Fruit fly (Drosophila melanogaster) whole organism, embryonic: ENCODE results near the gene Pdfr.
A peak's percentile ranks its signal among the peaks of the same experiment; 100 is the strongest.

ENCODE experiments used
- B-H1 ChIP-seq: fragments of 200-800 bp; sonication (Bioruptor generic); IDR thresholded peaks from 3 replicates; pipeline ENCODE4 v1.3.6; 2022; ENCODE audit warnings: missing biosample characterization, missing genetic modification characterization
- CG10431 ChIP-seq: fragments of 200-800 bp; sonication (Bioruptor generic); optimal IDR thresholded peaks from 3 replicates; lab custom pipeline; 2018; ENCODE audit warnings: missing biosample characterization, mild to moderate bottlenecking, missing genetic modification characterization
- CG10543 ChIP-seq: fragments of 200-800 bp; sonication (Bioruptor generic); optimal IDR thresholded peaks from 3 replicates; lab custom pipeline; 2017; ENCODE audit warnings: missing biosample characterization, mild to moderate bottlenecking, missing genetic modification characterization, moderate library complexity
- CG11504 ChIP-seq: fragments of 200-800 bp; sonication (Bioruptor generic); optimal IDR thresholded peaks from 3 replicates; lab custom pipeline; 2019; ENCODE audit warnings: missing biosample characterization, mild to moderate bottlenecking, missing genetic modification characterization, moderate library complexity
- CG13296 ChIP-seq: fragments of 200-800 bp; sonication (Bioruptor generic); optimal IDR thresholded peaks from 3 replicates; lab custom pipeline; 2018; ENCODE audit warnings: missing biosample characterization, mild to moderate bottlenecking, missing genetic modification characterization
- CG15269 ChIP-seq: fragments of 200-800 bp; sonication (Bioruptor generic); optimal IDR thresholded peaks from 2 replicates; lab custom pipeline; 2018; ENCODE audit warnings: missing biosample characterization, mild to moderate bottlenecking, missing genetic modification characterization, moderate library complexity
- CG17359 ChIP-seq: fragments of 200-800 bp; sonication (Bioruptor generic); optimal IDR thresholded peaks from 3 replicates; lab custom pipeline; 2018; ENCODE audit warnings: missing biosample characterization, mild to moderate bottlenecking, missing genetic modification characterization, moderate library complexity
- CG2120 ChIP-seq: fragments of 200-800 bp; sonication (Bioruptor generic); optimal IDR thresholded peaks from 3 replicates; lab custom pipeline; 2016; ENCODE audit warnings: missing biosample characterization, missing genetic modification characterization
- CG31441 ChIP-seq: fragments of 200-800 bp; sonication (Bioruptor generic); IDR thresholded peaks from 2 replicates; pipeline ENCODE4 v1.3.6; 2022; ENCODE audit warnings: missing biosample characterization, missing genetic modification characterization
- CG3281 ChIP-seq: fragments of 200-800 bp; sonication (Bioruptor generic); optimal IDR thresholded peaks from 3 replicates; lab custom pipeline; 2017; ENCODE audit warnings: missing biosample characterization, mild to moderate bottlenecking, missing genetic modification characterization
- CG34376 ChIP-seq: fragments of 200-800 bp; sonication (Bioruptor generic); optimal IDR thresholded peaks from 2 replicates; lab custom pipeline; 2018; ENCODE audit warnings: missing biosample characterization, mild to moderate bottlenecking, missing genetic modification characterization
- CG4404 ChIP-seq: fragments of 200-800 bp; sonication (Bioruptor generic); IDR thresholded peaks from 2 replicates; pipeline ENCODE4 v1.3.6; 2022; ENCODE audit warnings: missing biosample characterization, missing genetic modification characterization
- CG6254 ChIP-seq: fragments of 200-800 bp; sonication (Bioruptor generic); optimal IDR thresholded peaks from 3 replicates; lab custom pipeline; 2017; ENCODE audit warnings: mild to moderate bottlenecking, missing biosample characterization, missing genetic modification reagents, missing genetic modification characterization
- CG8290 ChIP-seq, 3 experiments: fragments of 200-800 bp; sonication (Bioruptor generic); optimal IDR thresholded peaks; 2 replicates each; lab custom pipeline; 2016 to 2019; ENCODE audit warnings: missing biosample characterization in 3 of 3, missing genetic modification characterization in 3 of 3, mild to moderate bottlenecking in 2 of 3, moderate library complexity in 1 of 3
- CG8478 ChIP-seq: fragments of >200 bp; optimal IDR thresholded peaks from 2 replicates; lab custom pipeline; 2018
- Dad ChIP-seq: fragments of 200-800 bp; sonication (Bioruptor generic); optimal IDR thresholded peaks from 3 replicates; lab custom pipeline; 2016; ENCODE audit warnings: missing biosample characterization, missing genetic modification characterization
- Deaf1 ChIP-seq: fragments of 200-800 bp; optimal IDR thresholded peaks from 3 replicates; lab custom pipeline; 2019; ENCODE audit warnings: missing biosample characterization, mild to moderate bottlenecking, missing genetic modification characterization, moderate library complexity
- Drgx ChIP-seq: fragments of 200-800 bp; sonication (Bioruptor generic); IDR thresholded peaks from 2 replicates; pipeline ENCODE4 v1.3.6; 2022; ENCODE audit warnings: missing biosample characterization, missing genetic modification characterization
- Ets65A ChIP-seq: fragments of 200-800 bp; sonication (Bioruptor generic); peaks from one replicate; lab custom pipeline; 2016; ENCODE audit warnings: missing biosample characterization, missing genetic modification characterization
- Fer1 ChIP-seq: fragments of 200-800 bp; sonication (Bioruptor generic); optimal IDR thresholded peaks from 2 replicates; lab custom pipeline; 2017; ENCODE audit warnings: missing biosample characterization, mild to moderate bottlenecking, missing genetic modification characterization
- Hmr ChIP-seq: fragments of 200-800 bp; sonication (Bioruptor generic); optimal IDR thresholded peaks from 3 replicates; lab custom pipeline; 2017; ENCODE audit warnings: mild to moderate bottlenecking, missing biosample characterization, missing genetic modification reagents, missing genetic modification characterization
- Med ChIP-seq: fragments of 200-800 bp; sonication (Bioruptor generic); peaks from one replicate; lab custom pipeline; 2016; ENCODE audit warnings: missing biosample characterization, missing genetic modification characterization, mild to moderate bottlenecking, inconsistent platforms, moderate library complexity
- NK7.1 ChIP-seq: fragments of 200-800 bp; sonication (Bioruptor generic); optimal IDR thresholded peaks from 3 replicates; lab custom pipeline; 2016; ENCODE audit warnings: missing biosample characterization, missing genetic modification characterization
- Sox102F ChIP-seq: fragments of 200-800 bp; sonication (Bioruptor generic); optimal IDR thresholded peaks from 2 replicates; lab custom pipeline; 2018; ENCODE audit warnings: missing biosample characterization, mild to moderate bottlenecking, missing genetic modification characterization, moderate library complexity
- Xbp1 ChIP-seq: fragments of 200-800 bp; sonication (Bioruptor generic); optimal IDR thresholded peaks from 3 replicates; lab custom pipeline; 2016; ENCODE audit warnings: missing biosample characterization, mild to moderate bottlenecking, missing genetic modification characterization
- crp ChIP-seq, 2 experiments: fragments of 200-800 bp; sonication (Bioruptor generic); optimal IDR thresholded peaks; 2 replicates in 1 of 2; 3 replicates in 1 of 2; lab custom pipeline; 2017; ENCODE audit warnings: missing biosample characterization in 2 of 2, missing genetic modification characterization in 2 of 2, mild to moderate bottlenecking in 1 of 2, moderate library complexity in 1 of 2
- cwo ChIP-seq: fragments of 200-800 bp; sonication (Bioruptor generic); optimal IDR thresholded peaks from 3 replicates; lab custom pipeline; 2017; ENCODE audit warnings: missing biosample characterization, missing genetic modification characterization, mild to moderate bottlenecking, moderate library complexity, missing genetic modification reagents
- dysf ChIP-seq: fragments of 200-800 bp; sonication (Bioruptor generic); IDR thresholded peaks from 3 replicates; pipeline ENCODE4 v1.3.6; 2022; ENCODE audit warnings: missing biosample characterization, missing genetic modification characterization
- gem ChIP-seq: fragments of 200-800 bp; sonication (Bioruptor generic); optimal IDR thresholded peaks from 2 replicates; lab custom pipeline; 2019; ENCODE audit warnings: missing biosample characterization, mild to moderate bottlenecking, missing genetic modification characterization, moderate library complexity
- ind ChIP-seq: fragments of 200-800 bp; sonication (Bioruptor generic); optimal IDR thresholded peaks from 3 replicates; lab custom pipeline; 2016; ENCODE audit warnings: missing biosample characterization, missing genetic modification characterization
- kah ChIP-seq: fragments of 200-800 bp; sonication (Bioruptor generic); optimal IDR thresholded peaks from 2 replicates; lab custom pipeline; 2018; ENCODE audit warnings: missing biosample characterization, mild to moderate bottlenecking, missing genetic modification characterization
- pan ChIP-seq, 4 experiments: fragments of >200 bp in 3 of 4; fragments of 200-800 bp in 1 of 4; sonication (Bioruptor generic) in 1 of 4; optimal IDR thresholded peaks in 3 of 4; IDR thresholded peaks in 1 of 4; 2 replicates each; pipeline versions ENCODE4 v1.3.6 to Lab custom; 2017 to 2022; ENCODE audit warnings: missing biosample characterization in 2 of 4, missing genetic modification characterization in 2 of 4, mixed read lengths in 1 of 4
- phol ChIP-seq: fragments of 200-800 bp; sonication (Bioruptor generic); optimal IDR thresholded peaks from 3 replicates; lab custom pipeline; 2018; ENCODE audit warnings: missing biosample characterization, mild to moderate bottlenecking, missing genetic modification characterization, moderate library complexity
- sd ChIP-seq: fragments of 200-800 bp; sonication (Bioruptor generic); optimal IDR thresholded peaks from 3 replicates; lab custom pipeline; 2018; ENCODE audit warnings: missing biosample characterization, mild to moderate bottlenecking, missing genetic modification characterization, moderate library complexity
- sisA ChIP-seq: fragments of 200-800 bp; sonication (Bioruptor generic); IDR thresholded peaks from 2 replicates; pipeline ENCODE4 v1.3.6; 2022; ENCODE audit warnings: missing biosample characterization, missing genetic modification characterization
- tap ChIP-seq: fragments of 200-800 bp; optimal IDR thresholded peaks from 3 replicates; lab custom pipeline; 2019; ENCODE audit warnings: missing biosample characterization, mild to moderate bottlenecking, missing genetic modification characterization, moderate library complexity

Pdfr gene

DNA sequence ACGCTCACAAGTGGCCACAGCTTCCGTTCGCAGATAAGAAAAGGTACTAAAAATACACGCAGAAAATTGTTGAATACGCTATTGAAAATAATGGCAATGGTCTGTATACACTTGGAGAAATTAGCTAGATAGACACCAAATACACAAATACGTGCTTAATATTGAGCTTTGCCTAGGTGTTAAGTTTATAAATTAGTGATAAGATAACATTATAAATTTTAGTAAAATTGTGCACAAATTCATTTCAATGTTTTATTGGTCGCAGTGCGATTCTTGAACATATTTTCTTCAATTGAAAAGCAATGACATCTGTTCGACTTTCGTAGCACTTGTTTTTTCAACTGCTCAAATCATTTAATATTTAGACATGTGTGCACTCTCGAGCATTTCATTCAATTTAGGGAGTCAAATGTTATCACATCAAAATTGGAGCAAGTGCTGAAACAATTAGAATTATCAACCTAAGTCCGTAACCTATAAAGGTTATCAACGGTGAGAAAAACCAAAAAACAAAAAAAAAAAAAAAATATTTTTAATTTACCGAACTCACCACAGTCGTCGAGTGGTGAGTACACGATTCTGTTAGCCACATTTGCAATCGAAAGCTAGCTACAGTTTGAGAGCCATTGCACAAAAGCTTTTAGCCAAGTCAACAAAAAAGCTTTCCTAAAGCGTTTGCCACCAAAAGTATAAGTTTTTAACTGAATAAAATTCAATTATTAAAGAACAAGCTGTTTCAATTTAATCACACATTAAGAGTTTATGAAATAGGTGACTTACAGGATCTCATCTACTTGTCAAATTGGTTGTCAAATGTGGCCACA, 5.1 kb upstream of the Pdfr start (continued):
- TF ChIP-seq CG6254 (GFP tag; lab: Kevin White, UChicago), result no peak
- peak; percentile 58 for TF ChIP-seq CG34376 (GFP tag; lab: Kevin White, UChicago)
- TF ChIP-seq Ets65A (GFP tag; lab: Kevin White, UChicago), result peak; percentile 88
- TF ChIP-seq B-H1 (GFP tag; lab: Robert Waterston, UW), result no peak
- peak; percentile 4 for TF ChIP-seq tap (tag; lab: Kevin White, UChicago)
- TF ChIP-seq pan (optimal IDR thresholded peaks at IDR 0.05; lab: Kevin White, UChicago), result no peak
- TF ChIP-seq pan (GFP tag; optimal IDR thresholded peaks at IDR 0.05 in 1 of 2, IDR thresholded peaks at IDR 0.05 in 1 of 2), result no peak
- peak; percentile 1 for TF ChIP-seq phol (tag; lab: Kevin White, UChicago)
- no peak for TF ChIP-seq sd (tag; lab: Kevin White, UChicago)
- no peak for TF ChIP-seq CG10431 (GFP tag; lab: Kevin White, UChicago)
- no peak for TF ChIP-seq NK7.1 (GFP tag; lab: Kevin White, UChicago)
- TF ChIP-seq CG8290 (GFP tag; optimal IDR thresholded peaks at IDR 0.05; lab: Kevin White, UChicago), result no peak
- TF ChIP-seq CG8290 (tag; optimal IDR thresholded peaks at IDR 0.05; lab: Kevin White, UChicago), result peak in 1 of 2 experiments; percentile 26
- peak; percentile 3 for TF ChIP-seq Hmr
- TF ChIP-seq ind (GFP tag; lab: Kevin White, UChicago), result peak; percentile 30
- TF ChIP-seq CG3281 (GFP tag; lab: Kevin White, UChicago), result peak; percentile 48
- TF ChIP-seq cwo, result peak; percentile 46
- TF ChIP-seq Drgx (GFP tag; lab: Robert Waterston, UW), result no peak
- peak; percentile 16 for TF ChIP-seq CG2120
- TF ChIP-seq CG31441 (GFP tag; lab: Robert Waterston, UW), result peak; percentile 18; the same call in 1 of the 2 replicates
- peak; percentile 5 for TF ChIP-seq Xbp1
- peak; percentile 38 for TF ChIP-seq CG11504 (tag; lab: Kevin White, UChicago)
- peak; percentile 21; the same call in 1 of the 3 replicates for TF ChIP-seq dysf (GFP tag; lab: Robert Waterston, UW)
- TF ChIP-seq sisA (GFP tag; lab: Robert Waterston, UW), result no peak
- TF ChIP-seq CG8478 (lab: Kevin White, UChicago), result no peak
- TF ChIP-seq Sox102F, result peak; percentile 16
- peak; percentile 37 for TF ChIP-seq CG17359 (tag; lab: Kevin White, UChicago)
- peak; percentile 14 for TF ChIP-seq Fer1 (GFP tag; lab: Kevin White, UChicago)
- peak; percentile 5 for TF ChIP-seq CG15269 (tag; lab: Kevin White, UChicago)
- TF ChIP-seq CG4404, result no peak
- TF ChIP-seq Dad, result no peak
- TF ChIP-seq gem (tag; lab: Kevin White, UChicago), result peak; percentile 19
- TF ChIP-seq Med, result peak; percentile 60
- peak; percentile 5 for TF ChIP-seq CG13296 (GFP tag; lab: Kevin White, UChicago)

DNA sequence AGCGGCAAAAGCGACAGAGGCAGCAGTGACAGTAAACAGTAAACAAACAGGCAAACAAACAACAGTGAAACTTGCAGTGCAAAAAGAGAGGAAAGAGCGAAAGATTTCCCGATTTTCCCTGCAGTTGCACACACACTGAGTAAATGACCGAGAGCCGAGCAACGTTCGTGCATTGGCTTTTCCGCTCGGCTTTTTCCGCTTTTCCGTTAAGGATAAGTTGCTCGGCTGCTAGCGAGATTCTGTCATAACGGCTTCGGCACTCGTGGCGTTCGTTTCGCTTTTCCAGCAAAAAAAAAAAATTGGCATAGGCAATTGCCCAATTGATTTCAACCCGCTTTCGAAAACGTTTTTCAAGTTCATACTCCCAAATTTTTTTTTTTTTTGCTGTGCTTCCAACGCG, 1.9 kb downstream of the Pdfr start:
- TF ChIP-seq Deaf1 (tag; lab: Kevin White, UChicago) (peak; percentile 90), CG17359 (tag; lab: Kevin White, UChicago) (no peak)

DNA sequence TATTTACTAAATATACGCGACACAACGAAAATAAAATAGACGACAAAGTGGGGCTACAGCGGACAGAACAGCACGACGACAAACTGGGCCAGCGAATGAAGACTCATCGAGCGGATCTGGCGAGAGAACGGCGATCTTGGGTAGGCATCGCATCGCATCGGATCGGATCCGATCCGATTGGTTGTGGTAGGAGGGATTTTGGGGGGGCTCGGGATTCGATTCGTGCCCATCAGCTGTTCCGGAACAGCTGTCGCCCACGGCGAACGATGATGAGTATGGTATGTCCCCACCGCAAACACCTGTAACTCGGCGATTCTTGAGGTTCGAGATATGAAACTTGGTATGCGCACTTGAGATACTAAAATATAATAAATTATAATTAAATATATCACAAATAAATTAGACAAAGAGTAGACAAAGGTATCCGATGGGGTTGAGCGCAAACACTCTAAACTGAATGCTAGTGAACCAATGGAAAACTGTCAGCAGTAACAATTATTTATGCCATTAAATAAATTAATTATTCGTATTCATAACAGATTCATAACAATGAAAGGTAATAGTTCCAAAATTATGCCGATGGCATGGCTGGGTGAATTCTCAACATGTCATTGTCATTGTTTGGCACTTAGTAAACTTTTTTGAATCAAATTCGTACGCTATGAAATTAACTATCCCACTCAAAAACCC, 28.5 kb downstream of the Pdfr start, which contains the start of the genes Vha36-3 and AANATL7:
Gene Vha36-3 (minus strand): TSS at position 242 of the 690 bp plus-strand sequence.
Gene AANATL7 (plus strand): TSS at position 640 of the 690 bp plus-strand sequence.
- peak; percentile 28 for TF ChIP-seq kah
- TF ChIP-seq CG10543 (GFP tag; lab: Kevin White, UChicago), result no peak
- peak; percentile 90 for TF ChIP-seq Deaf1 (tag; lab: Kevin White, UChicago)
- TF ChIP-seq crp (GFP tag; optimal IDR thresholded peaks at IDR 0.05; lab: Kevin White, UChicago), result peak in 1 of 2 experiments; percentile 63
- TF ChIP-seq, all 482 proteins: peak for 3
